Worm (Caenorhabditis elegans) whole organism, mixed stage, embryonic: ENCODE data around the gene pad-2.

Experiments used
- M03D4.4 ChIP-seq: sonication (generic microtip); optimal IDR thresholded peaks from 2 replicates; lab custom pipeline; 2017; ENCODE audit warnings: mild to moderate bottlenecking, missing genetic modification characterization, missing compliant biosample characterization
- bed-3 ChIP-seq: fragments of 200-800 bp; sonication (Bioruptor generic); optimal IDR thresholded peaks from 3 replicates; lab custom pipeline; 2018; ENCODE audit warnings: mild to moderate bottlenecking, missing genetic modification characterization, moderate library complexity, missing compliant biosample characterization
- blmp-1 ChIP-seq: fragments of 150-350 bp; optimal IDR thresholded peaks from 2 replicates; lab custom pipeline; 2014; ENCODE audit warnings: missing biosample characterization, missing genetic modification characterization
- ceh-39 ChIP-seq: fragments of 150-350 bp; optimal IDR thresholded peaks from 2 replicates; lab custom pipeline; 2014; ENCODE audit warnings: missing biosample characterization, missing genetic modification characterization
- ceh-43 ChIP-seq: fragments of 200-800 bp; sonication (Bioruptor generic); optimal IDR thresholded peaks from 2 replicates; lab custom pipeline; 2018; ENCODE audit warnings: mild to moderate bottlenecking, missing genetic modification characterization, moderate library complexity, missing compliant biosample characterization
- ceh-83 ChIP-seq: fragments of 200-800 bp; sonication (Bioruptor generic); optimal IDR thresholded peaks from 2 replicates; lab custom pipeline; 2018; ENCODE audit warnings: mild to moderate bottlenecking, missing genetic modification characterization, missing compliant biosample characterization
- ces-1 ChIP-seq: fragments of 150-350 bp; optimal IDR thresholded peaks from 2 replicates; lab custom pipeline; 2014; ENCODE audit warnings: missing biosample characterization, missing genetic modification reagents, missing genetic modification characterization
- cnd-1 ChIP-seq: fragments of 200-800 bp; sonication (Bioruptor generic); optimal IDR thresholded peaks from 2 replicates; lab custom pipeline; 2018; ENCODE audit warnings: mild to moderate bottlenecking, missing genetic modification characterization, missing compliant biosample characterization
- elt-1 ChIP-seq: sonication (generic microtip); optimal IDR thresholded peaks from 2 replicates; lab custom pipeline; 2017; ENCODE audit warnings: missing genetic modification characterization, mild to moderate bottlenecking, missing compliant biosample characterization, antibody characterized with exemption, moderate library complexity, borderline replicate concordance; ENCODE audit not compliant: insufficient read depth
- elt-3 ChIP-seq: fragments of 150-350 bp; optimal IDR thresholded peaks from 2 replicates; lab custom pipeline; 2014; ENCODE audit warnings: missing biosample characterization, missing genetic modification characterization
- flh-1 ChIP-seq: fragments of 200-800 bp; sonication (Bioruptor generic); optimal IDR thresholded peaks from 2 replicates; lab custom pipeline; 2018; ENCODE audit warnings: mild to moderate bottlenecking, missing genetic modification characterization, moderate library complexity, missing compliant biosample characterization
- hlh-1 ChIP-seq: fragments of 150-350 bp; optimal IDR thresholded peaks from 2 replicates; lab custom pipeline; 2014; ENCODE audit warnings: missing biosample characterization, missing genetic modification reagents, missing genetic modification characterization
- lin-13 ChIP-seq: fragments of 150-350 bp; optimal IDR thresholded peaks from 2 replicates; lab custom pipeline; 2014; ENCODE audit warnings: missing biosample characterization, missing genetic modification characterization
- lin-32 ChIP-seq: fragments of 200-800 bp; sonication (Bioruptor generic); optimal IDR thresholded peaks from 2 replicates; lab custom pipeline; 2018; ENCODE audit warnings: mild to moderate bottlenecking, missing genetic modification characterization, missing compliant biosample characterization
- mab-5 ChIP-seq: fragments of 150-350 bp; optimal IDR thresholded peaks from 2 replicates; lab custom pipeline; 2014; ENCODE audit warnings: missing biosample characterization, missing genetic modification characterization
- mep-1 ChIP-seq: fragments of 150-350 bp; optimal IDR thresholded peaks from 2 replicates; lab custom pipeline; 2017; ENCODE audit warnings: missing biosample characterization, missing genetic modification reagents, missing genetic modification characterization, inconsistent platforms
- mls-2 ChIP-seq: sonication (generic microtip); optimal IDR thresholded peaks from 2 replicates; lab custom pipeline; 2016; ENCODE audit warnings: mild to moderate bottlenecking, missing genetic modification characterization, moderate library complexity, missing compliant biosample characterization
- nhr-2 ChIP-seq: fragments of 150-350 bp; optimal IDR thresholded peaks from 2 replicates; lab custom pipeline; 2014; ENCODE audit warnings: missing biosample characterization, missing genetic modification characterization
- nhr-237 ChIP-seq: fragments of 150-350 bp; optimal IDR thresholded peaks from 2 replicates; lab custom pipeline; 2014; ENCODE audit warnings: missing biosample characterization, missing genetic modification characterization
- nhr-28 ChIP-seq: fragments of 150-350 bp; optimal IDR thresholded peaks from 2 replicates; lab custom pipeline; 2014; ENCODE audit warnings: missing biosample characterization, missing genetic modification characterization
- pha-4 ChIP-seq: fragments of 150-350 bp; optimal IDR thresholded peaks from 2 replicates; lab custom pipeline; 2018; ENCODE audit warnings: missing biosample characterization, missing genetic modification reagents, missing genetic modification characterization
- sem-2 ChIP-seq: fragments of 200-800 bp; sonication (Bioruptor generic); optimal IDR thresholded peaks from 2 replicates; lab custom pipeline; 2018; ENCODE audit warnings: mild to moderate bottlenecking, missing genetic modification characterization, missing compliant biosample characterization
- snpc-4 ChIP-seq: fragments of 150-350 bp; optimal IDR thresholded peaks from 2 replicates; lab custom pipeline; 2014; ENCODE audit warnings: missing biosample characterization, missing genetic modification characterization
- sptf-1 ChIP-seq: sonication (generic microtip); optimal IDR thresholded peaks from 2 replicates; lab custom pipeline; 2017; ENCODE audit warnings: mild to moderate bottlenecking, missing genetic modification characterization, moderate library complexity, missing compliant biosample characterization
- tbx-8 ChIP-seq: fragments of 200-800 bp; sonication (Bioruptor generic); optimal IDR thresholded peaks from 2 replicates; lab custom pipeline; 2018; ENCODE audit warnings: mild to moderate bottlenecking, missing genetic modification characterization, moderate library complexity, missing compliant biosample characterization
- unc-120 ChIP-seq: sonication (generic microtip); optimal IDR thresholded peaks from 2 replicates; lab custom pipeline; 2017; ENCODE audit warnings: missing genetic modification characterization, missing compliant biosample characterization; ENCODE audit not compliant: poor library complexity, severe bottlenecking
- unc-39 ChIP-seq: fragments of 150-350 bp; optimal IDR thresholded peaks from 2 replicates; lab custom pipeline; 2014; ENCODE audit warnings: missing biosample characterization, missing genetic modification characterization
- ztf-11 ChIP-seq: fragments of 150-350 bp; optimal IDR thresholded peaks from 2 replicates; lab custom pipeline; 2014; ENCODE audit warnings: missing biosample characterization, missing genetic modification characterization

Gene pad-2

DNA sequence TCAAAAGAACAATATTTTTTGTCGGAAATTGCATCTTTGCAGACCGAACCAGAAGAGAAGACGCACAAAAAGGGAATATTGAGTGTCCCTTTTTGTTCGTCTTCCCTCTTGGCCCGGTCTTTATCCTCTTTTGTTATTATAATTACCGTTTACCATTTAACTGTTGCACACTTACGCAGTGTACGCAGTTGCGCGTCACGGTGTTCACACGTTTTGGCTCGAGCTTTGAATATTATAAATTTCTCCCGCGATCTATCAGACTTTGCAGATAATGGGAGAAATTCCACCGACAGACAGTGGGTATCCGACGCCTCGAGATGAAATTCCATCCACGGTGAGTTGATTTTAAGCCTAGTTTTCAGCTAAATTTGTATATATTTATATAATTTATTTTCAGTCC, 41.9 kb downstream of the pad-2 start, which contains the start of gene sas-7:
TSS of gene sas-7 (plus strand) at position 232 of the 400 bp plus-strand sequence.
- no peak for TF ChIP-seq snpc-4 (tag; lab: Kevin White, UChicago)

ce11 chrIII:10326327-10326726, 47.4 kb downstream of the pad-2 start:
- TF ChIP-seq snpc-4 (tag; lab: Kevin White, UChicago): no peak
- TF ChIP-seq cnd-1: no peak
- TF ChIP-seq lin-13 (tag; lab: Kevin White, UChicago): no peak
- no peak for TF ChIP-seq hlh-1 (tag; lab: Kevin White, UChicago)
- no peak for TF ChIP-seq tbx-8 (GFP tag; lab: Kevin White, UChicago)
- no peak for TF ChIP-seq elt-1 (tag; lab: Kevin White, UChicago)
- no peak for TF ChIP-seq ceh-39 (tag; lab: Kevin White, UChicago)
- TF ChIP-seq unc-39: no peak
- TF ChIP-seq sem-2 (GFP tag; lab: Kevin White, UChicago): no peak
- TF ChIP-seq ztf-11 (tag; lab: Kevin White, UChicago): no peak
- no peak for TF ChIP-seq unc-120 (tag; lab: Kevin White, UChicago)
- TF ChIP-seq nhr-237: no peak
- no peak for TF ChIP-seq ceh-83
- TF ChIP-seq elt-3 (tag; lab: Kevin White, UChicago): no peak
- TF ChIP-seq mab-5 (tag; lab: Kevin White, UChicago): no peak
- TF ChIP-seq mep-1 (tag; lab: Kevin White, UChicago): no peak

DNA sequence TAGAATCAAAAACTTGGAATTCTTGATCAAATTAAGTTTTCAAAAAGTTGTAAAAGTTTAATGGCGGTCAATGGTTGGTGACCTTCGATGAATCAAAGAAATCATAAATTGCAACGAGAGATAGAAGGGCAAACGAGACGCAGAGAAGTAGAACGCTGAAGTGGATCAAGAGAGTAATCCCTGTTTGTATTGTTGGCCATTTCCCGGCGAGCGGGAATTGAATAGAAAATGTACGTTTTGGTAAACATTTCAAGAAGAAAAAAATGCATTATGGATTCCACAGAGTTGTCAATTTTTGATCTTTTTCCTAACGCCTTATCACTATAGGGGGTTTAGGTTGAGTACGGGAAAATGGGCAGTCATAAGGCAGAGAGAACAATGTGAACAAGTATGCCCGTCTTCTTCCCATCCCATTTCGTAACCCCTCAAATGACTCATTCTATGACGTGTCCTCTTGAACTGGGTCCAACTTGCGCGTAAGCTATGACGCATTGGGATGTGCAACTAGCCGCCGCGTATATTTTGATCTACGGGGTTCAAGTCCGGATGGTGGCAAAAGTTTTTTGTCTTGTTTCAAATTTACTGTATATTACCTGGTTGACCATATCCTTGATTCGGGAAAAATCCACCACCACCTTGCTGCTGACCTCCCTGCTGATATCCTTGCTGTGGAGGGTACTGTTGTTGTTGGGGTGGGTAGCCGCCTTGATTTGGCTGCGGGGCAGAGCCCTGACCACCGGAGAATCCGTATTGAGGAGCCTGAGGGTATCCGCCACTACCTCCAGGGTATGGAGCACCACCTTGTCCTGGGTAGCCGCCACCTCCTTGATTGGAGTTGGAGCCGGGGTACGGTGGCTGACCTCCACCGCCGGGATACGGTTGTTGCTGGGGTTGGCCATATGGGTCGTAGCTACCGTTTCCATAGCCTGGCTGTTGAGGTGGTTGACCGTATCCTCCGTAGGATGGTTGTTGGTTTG, 49.9 kb downstream of the pad-2 start:
- TF ChIP-seq sptf-1 (no peak), pha-4 (peak; percentile 19)

DNA sequence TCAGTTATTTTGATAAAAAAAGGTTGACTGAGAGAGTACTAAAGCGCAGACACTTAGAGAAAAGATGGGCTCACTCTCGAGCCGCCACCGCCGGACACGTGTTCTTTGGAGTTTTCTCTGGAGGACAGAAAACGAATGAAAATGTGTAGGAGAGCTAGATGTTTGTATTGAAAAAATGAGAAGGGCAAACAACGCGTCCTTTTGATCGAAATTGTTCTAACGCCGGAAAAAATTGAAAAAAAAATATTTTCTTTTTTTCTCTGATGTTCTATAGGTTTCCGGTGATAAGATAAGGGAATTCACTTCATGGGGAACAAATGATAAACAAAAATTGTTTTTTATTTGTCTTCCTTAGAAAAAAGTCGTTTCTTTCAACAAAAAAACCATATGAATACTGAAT, 50.9 kb downstream of the pad-2 start:
- TF ChIP-seq nhr-2 (tag; lab: Kevin White, UChicago): no peak
- TF ChIP-seq ceh-39 (tag; lab: Kevin White, UChicago): no peak
- no peak for TF ChIP-seq cnd-1
- no peak for TF ChIP-seq snpc-4 (tag; lab: Kevin White, UChicago)
- no peak for TF ChIP-seq mab-5 (tag; lab: Kevin White, UChicago)
- no peak for TF ChIP-seq mls-2 (tag; lab: Kevin White, UChicago)
- TF ChIP-seq unc-120 (tag; lab: Kevin White, UChicago): no peak
- TF ChIP-seq sem-2 (GFP tag; lab: Kevin White, UChicago): no peak
- no peak for TF ChIP-seq nhr-28 (tag; lab: Kevin White, UChicago)
- no peak for TF ChIP-seq ceh-43 (GFP tag; lab: Kevin White, UChicago)

DNA sequence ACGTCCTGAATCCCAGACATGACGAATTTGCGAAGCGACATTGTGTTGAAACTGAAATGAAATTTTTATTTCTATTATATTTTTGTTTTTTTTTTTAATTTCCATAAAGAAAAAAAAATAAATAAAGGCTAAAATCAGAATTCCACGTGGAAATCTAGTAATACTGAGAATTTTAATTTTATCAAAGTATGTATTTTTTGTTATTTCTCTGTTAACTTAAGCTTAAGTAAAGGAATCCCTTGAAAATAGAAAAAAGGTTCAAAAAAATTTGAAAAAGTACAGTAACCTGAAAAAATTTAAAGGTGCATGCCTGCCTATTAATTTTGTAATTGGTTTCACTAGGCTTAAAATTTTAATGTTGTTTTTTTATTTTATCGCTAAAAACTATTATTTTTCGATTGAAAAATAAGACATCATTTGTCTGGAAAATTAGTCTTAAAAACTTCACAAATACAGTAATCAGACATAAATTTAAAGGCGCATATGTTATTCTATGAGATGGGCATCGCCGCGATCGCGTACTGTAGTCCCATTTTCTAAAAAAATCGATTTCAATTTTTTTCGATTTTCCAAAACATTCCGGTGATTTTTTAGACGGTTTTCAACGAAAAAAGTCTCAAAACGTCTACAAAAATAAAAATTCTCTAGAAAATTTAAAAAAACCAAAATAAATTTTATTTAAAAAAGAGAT, 51.6 kb downstream of the pad-2 start, which contains the start of gene nex-2:
TSS of gene nex-2 (minus strand) at position 51 of the 691 bp plus-strand sequence.
- TF ChIP-seq hlh-1 (tag; lab: Kevin White, UChicago) (no peak), flh-1 (no peak), snpc-4 (tag; lab: Kevin White, UChicago) (no peak), pha-4 (no peak), elt-3 (tag; lab: Kevin White, UChicago) (no peak), M03D4.4 (tag; lab: Kevin White, UChicago) (no peak), lin-32 (no peak), sem-2 (GFP tag; lab: Kevin White, UChicago) (no peak), blmp-1 (tag; lab: Kevin White, UChicago) (no peak), elt-1 (tag; lab: Kevin White, UChicago) (no peak), ces-1 (GFP tag; lab: Kevin White, UChicago) (no peak), cnd-1 (no peak), bed-3 (GFP tag; lab: Kevin White, UChicago) (no peak)
